Worm (Caenorhabditis elegans): Measurements from ENCODE around the gene Y50D4A.6.

Gene Y50D4A.6

DNA sequence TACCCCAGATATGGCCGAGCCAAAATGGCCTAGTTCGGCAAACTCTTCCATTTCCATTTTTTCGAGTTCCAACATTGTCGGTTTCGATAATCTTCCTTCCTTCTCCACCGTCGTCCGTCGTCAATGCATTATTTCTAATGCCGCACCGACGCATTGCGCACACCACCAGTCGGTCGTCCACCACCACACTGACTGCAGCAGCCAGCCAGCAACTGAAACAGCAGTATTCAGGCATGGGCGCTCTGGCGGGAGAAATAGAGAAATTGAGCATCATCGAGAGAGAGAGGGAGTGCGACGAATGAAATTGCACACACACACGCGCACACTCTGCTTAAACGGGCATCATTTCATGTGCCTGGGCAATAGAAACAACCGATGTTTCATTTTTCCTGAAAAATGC lies 45.1 kb downstream of the Y50D4A.6 start (continued):
- TF ChIP-seq athp-1 (tag; optimal IDR thresholded peaks at IDR 0.05) (no peak), lsy-27 (tag; optimal IDR thresholded peaks at IDR 0.05; ENCODE audit: borderline replicate concordance, insufficient read depth) (no peak), nfya-2 (GFP tag; IDR thresholded peaks at IDR 0.05) (no peak), lir-1 (GFP tag; conservative IDR thresholded peaks at IDR 0.05) (no peak), atf-7 (tag; optimal IDR thresholded peaks at IDR 0.05) (no peak), dpff-1 (tag; optimal IDR thresholded peaks at IDR 0.05) (no peak), mxl-1 (tag; optimal IDR thresholded peaks at IDR 0.05) (no peak), ztf-28 (GFP tag; IDR thresholded peaks at IDR 0.05) (no peak), F39B2.1 (GFP tag; IDR thresholded peaks at IDR 0.05) (no peak), hlh-12 (tag; optimal IDR thresholded peaks at IDR 0.05) (no peak), F33H1.4 (GFP tag; IDR thresholded peaks at IDR 0.05) (no peak; the same call in 1 of the 2 replicates), aptf-3 (GFP tag; IDR thresholded peaks at IDR 0.05) (no peak), ZK185.1 (tag; optimal IDR thresholded peaks at IDR 0.05; ENCODE audit: poor library complexity, severe bottlenecking) (no peak), B0035.1 (tag; optimal IDR thresholded peaks at IDR 0.05) (no peak), K12H6.12 (tag; optimal IDR thresholded peaks at IDR 0.05) (peak; percentile 58), nhr-120 (GFP tag; IDR thresholded peaks at IDR 0.05) (no peak), sdz-38 (tag; optimal IDR thresholded peaks at IDR 0.05) (no peak), snpc-1.1 (tag; optimal IDR thresholded peaks at IDR 0.05; ENCODE audit: insufficient read depth) (no peak), F57A8.1 (GFP tag; optimal IDR thresholded peaks at IDR 0.05) (peak; percentile 24), F55B11.4 (tag; optimal IDR thresholded peaks at IDR 0.05; ENCODE audit: borderline replicate concordance, insufficient read depth) (no peak), attf-6 (GFP tag; IDR thresholded peaks at IDR 0.05) (no peak), madf-6 (GFP tag; IDR thresholded peaks at IDR 0.05) (no peak), egrh-3 (GFP tag; IDR thresholded peaks at IDR 0.05) (0 out of 2 replicates have a peak, but pooled peaks have one; percentile 25), zfh-2 (GFP tag; conservative IDR thresholded peaks at IDR 0.05) (peak; percentile 90), F22D6.2 (tag; optimal IDR thresholded peaks at IDR 0.05) (no peak), ceh-91 (GFP tag; IDR thresholded peaks at IDR 0.05) (no peak), gei-17 (GFP tag; optimal IDR thresholded peaks at IDR 0.05) (peak; percentile 18), nhr-90 (tag; optimal IDR thresholded peaks at IDR 0.05) (peak; percentile 27), snpc-4 (GFP tag; optimal IDR thresholded peaks at IDR 0.05) (no peak), snpc-4 (tag; optimal IDR thresholded peaks at IDR 0.05) (peak in 2 of 4 experiments; percentile 20 to 32), tbp1 (GFP tag; optimal IDR thresholded peaks at IDR 0.05) (peak; percentile 27), sptf-2 (GFP tag; optimal IDR thresholded peaks at IDR 0.05) (no peak), cebp-2 (GFP tag; IDR thresholded peaks at IDR 0.05) (no peak), ztf-18 (tag; optimal IDR thresholded peaks at IDR 0.05) (peak; percentile 46), ceh-100 (GFP tag; IDR thresholded peaks at IDR 0.05) (no peak), B0336.3 (GFP tag; IDR thresholded peaks at IDR 0.05) (no peak), akir-1 (GFP tag; optimal IDR thresholded peaks at IDR 0.05) (no peak), bed-2 (GFP tag; IDR thresholded peaks at IDR 0.05) (no peak), hmg-1.2 (GFP tag; IDR thresholded peaks at IDR 0.05) (peak; percentile 27; the same call in 1 of the 2 replicates), F23B12.7 (tag; optimal IDR thresholded peaks at IDR 0.05; ENCODE audit: insufficient read depth) (no peak), F52B5.7 (tag; optimal IDR thresholded peaks at IDR 0.05) (no peak), lin-35 (GFP tag; optimal IDR thresholded peaks at IDR 0.05) (no peak), egl-18 (GFP tag; IDR thresholded peaks at IDR 0.05) (no peak), let-526 (GFP tag; IDR thresholded peaks at IDR 0.05) (0 out of 2 replicates have a peak, but pooled peaks have one; percentile 26), somi-1 (GFP tag; optimal IDR thresholded peaks at IDR 0.05) (peak; percentile 21), Y95B8A.8 (GFP tag; IDR thresholded peaks at IDR 0.05) (no peak), him-1 (tag; optimal IDR thresholded peaks at IDR 0.05) (no peak), ztf-3 (GFP tag; optimal IDR thresholded peaks at IDR 0.05) (no peak), sea-2 (GFP tag; IDR thresholded peaks at IDR 0.05) (no peak)

Measured in whole organism, young adult.